Fruit fly (Drosophila melanogaster) whole organism, pupa: ENCODE measurements around the gene CG2926.

Experiments
- CG10348 ChIP-seq: fragments of 200-800 bp; sonication (Bioruptor generic); IDR thresholded peaks from 2 replicates; pipeline ENCODE4 v1.3.6; 2022; ENCODE audit warnings: missing biosample characterization, missing genetic modification characterization
- CG12605 ChIP-seq: fragments of 200-800 bp; sonication (Bioruptor generic); IDR thresholded peaks from 2 replicates; pipeline ENCODE4 v1.3.6; 2022; ENCODE audit warnings: missing biosample characterization, missing genetic modification characterization
- CG13204 ChIP-seq: fragments of 200-800 bp; sonication (Bioruptor generic); optimal IDR thresholded peaks from 2 replicates; lab custom pipeline; 2018; ENCODE audit warnings: missing biosample characterization, mild to moderate bottlenecking, missing genetic modification characterization, moderate library complexity
- CG14655 ChIP-seq: fragments of 200-800 bp; sonication (Bioruptor generic); optimal IDR thresholded peaks from 3 replicates; lab custom pipeline; 2017; ENCODE audit warnings: mild to moderate bottlenecking, missing biosample characterization, missing genetic modification reagents, missing genetic modification characterization
- CG15710 ChIP-seq: fragments of 200-800 bp; sonication (Bioruptor generic); optimal IDR thresholded peaks from 2 replicates; lab custom pipeline; 2018; ENCODE audit warnings: missing biosample characterization, mild to moderate bottlenecking, missing genetic modification characterization, moderate library complexity
- CG17806 ChIP-seq: fragments of 200-800 bp; sonication (Bioruptor generic); optimal IDR thresholded peaks from 2 replicates; lab custom pipeline; 2018; ENCODE audit warnings: missing biosample characterization, mild to moderate bottlenecking, missing genetic modification characterization, moderate library complexity
- CG32121 ChIP-seq: fragments of 200-800 bp; sonication (Bioruptor generic); IDR thresholded peaks from 2 replicates; pipeline ENCODE4 v1.3.6; 2022; ENCODE audit warnings: missing biosample characterization, missing genetic modification characterization
- CG34367 ChIP-seq: fragments of 200-800 bp; sonication (Bioruptor generic); optimal IDR thresholded peaks from 2 replicates; lab custom pipeline; 2018; ENCODE audit warnings: missing biosample characterization, mild to moderate bottlenecking, missing genetic modification characterization
- CG4496 ChIP-seq: fragments of 200-800 bp; sonication (Bioruptor generic); IDR thresholded peaks from 3 replicates; pipeline ENCODE4 v1.3.6; 2022; ENCODE audit warnings: missing biosample characterization, missing genetic modification characterization
- CG8159 ChIP-seq: fragments of 200-800 bp; sonication (Bioruptor generic); optimal IDR thresholded peaks from 3 replicates; lab custom pipeline; 2018; ENCODE audit warnings: missing biosample characterization, mild to moderate bottlenecking, missing genetic modification characterization, moderate library complexity
- CG8301 ChIP-seq: fragments of 200-800 bp; sonication (Bioruptor generic); optimal IDR thresholded peaks from 2 replicates; lab custom pipeline; 2018; ENCODE audit warnings: missing biosample characterization, mild to moderate bottlenecking, missing genetic modification characterization
- CG9948 ChIP-seq: fragments of 200-800 bp; sonication (Bioruptor generic); optimal IDR thresholded peaks from 2 replicates; lab custom pipeline; 2018; ENCODE audit warnings: missing biosample characterization, mild to moderate bottlenecking, missing genetic modification characterization, moderate library complexity
- D1 ChIP-seq: fragments of 200-800 bp; sonication (Bioruptor generic); optimal IDR thresholded peaks from 2 replicates; lab custom pipeline; 2018; ENCODE audit warnings: missing biosample characterization, mild to moderate bottlenecking, missing genetic modification characterization, moderate library complexity
- EcR ChIP-seq: fragments of 200-800 bp; sonication (Bioruptor generic); optimal IDR thresholded peaks from 3 replicates; lab custom pipeline; 2019; ENCODE audit warnings: missing biosample characterization, missing genetic modification characterization, mild to moderate bottlenecking, moderate library complexity, missing genetic modification reagents
- Ets98B ChIP-seq: fragments of 200-800 bp; sonication (Bioruptor generic); IDR thresholded peaks from 2 replicates; pipeline ENCODE4 v1.3.6; 2022; ENCODE audit warnings: missing biosample characterization, missing genetic modification characterization
- Pif1A ChIP-seq: fragments of 200-800 bp; sonication (Bioruptor generic); optimal IDR thresholded peaks from 3 replicates; lab custom pipeline; 2016; ENCODE audit warnings: missing biosample characterization, missing genetic modification characterization
- Pif1B ChIP-seq: fragments of 200-800 bp; sonication (Bioruptor generic); optimal IDR thresholded peaks from 3 replicates; lab custom pipeline; 2016; ENCODE audit warnings: missing biosample characterization, missing genetic modification characterization
- Snoo ChIP-seq: fragments of 200-800 bp; sonication (Bioruptor generic); optimal IDR thresholded peaks from 3 replicates; lab custom pipeline; 2017; ENCODE audit warnings: missing biosample characterization, mild to moderate bottlenecking, missing genetic modification characterization, inconsistent platforms
- fd96Ca ChIP-seq: fragments of 200-800 bp; sonication (Bioruptor generic); IDR thresholded peaks from 3 replicates; pipeline ENCODE4 v1.3.6; 2022; ENCODE audit warnings: missing biosample characterization, missing genetic modification characterization
- gl ChIP-seq: fragments of 200-800 bp; sonication (Bioruptor generic); optimal IDR thresholded peaks from 2 replicates; lab custom pipeline; 2018; ENCODE audit warnings: missing biosample characterization, mild to moderate bottlenecking, missing genetic modification characterization
- rn ChIP-seq: fragments of 200-800 bp; sonication (Bioruptor generic); IDR thresholded peaks from 2 replicates; pipeline ENCODE4 v1.3.6; 2022; ENCODE audit warnings: missing biosample characterization, missing genetic modification characterization

CG2926 gene

DNA sequence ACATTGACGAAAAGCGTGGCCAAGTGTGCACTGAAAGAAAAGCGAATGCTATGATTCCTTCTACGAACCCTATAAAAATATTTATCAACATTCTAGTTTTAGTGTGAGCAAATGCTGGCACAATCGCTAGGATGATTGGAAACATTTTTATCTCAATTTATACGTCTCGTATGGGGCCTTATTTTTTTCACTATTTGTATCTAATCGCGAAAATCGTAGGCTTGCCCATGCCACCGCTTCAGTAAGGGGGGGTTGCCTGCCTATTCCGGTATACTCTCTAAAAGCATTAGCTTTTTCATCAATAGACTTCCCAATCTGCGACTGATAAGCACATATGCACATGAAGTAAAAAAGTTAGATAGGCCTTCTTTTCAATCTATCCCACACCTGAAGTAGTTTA, 22.6 kb downstream of the CG2926 start:
- TF ChIP-seq CG32121 (GFP tag; lab: Robert Waterston, UW) (peak; percentile 87), CG14655 (GFP tag; lab: Kevin White, UChicago) (no peak), CG9948 (tag; lab: Kevin White, UChicago) (no peak), CG4496 (GFP tag; lab: Robert Waterston, UW) (peak; percentile 94), Snoo (tag; lab: Kevin White, UChicago) (peak; percentile 5), CG8301 (tag; lab: Kevin White, UChicago) (no peak), CG12605 (GFP tag; lab: Robert Waterston, UW) (peak; percentile 72), gl (tag; lab: Kevin White, UChicago) (no peak), CG15710 (tag; lab: Kevin White, UChicago) (no peak), rn (GFP tag; lab: Robert Waterston, UW) (peak; percentile 73), Pif1B (GFP tag; lab: Kevin White, UChicago) (no peak), CG13204 (GFP tag; lab: Kevin White, UChicago) (no peak), EcR (GFP tag; lab: Kevin White, UChicago) (no peak), CG8159 (tag; lab: Kevin White, UChicago) (no peak), CG10348 (GFP tag; lab: Robert Waterston, UW) (no peak), CG17806 (tag; lab: Kevin White, UChicago) (peak; percentile 45), Ets98B (peak; percentile 91), Pif1A (GFP tag; lab: Kevin White, UChicago) (no peak), fd96Ca (GFP tag; lab: Robert Waterston, UW) (peak; percentile 90), D1 (tag; lab: Kevin White, UChicago) (no peak), CG34367 (tag; lab: Kevin White, UChicago) (no peak)

- TF ChIP-seq CG34367 (tag; lab: Kevin White, UChicago) (no peak), Ets98B (no peak), CG12605 (GFP tag; lab: Robert Waterston, UW) (no peak), CG8301 (tag; lab: Kevin White, UChicago) (no peak), CG14655 (GFP tag; lab: Kevin White, UChicago) (no peak), CG32121 (GFP tag; lab: Robert Waterston, UW) (no peak), gl (tag; lab: Kevin White, UChicago) (no peak), rn (GFP tag; lab: Robert Waterston, UW) (no peak), CG15710 (tag; lab: Kevin White, UChicago) (no peak), CG9948 (tag; lab: Kevin White, UChicago) (no peak), EcR (GFP tag; lab: Kevin White, UChicago) (no peak), CG17806 (tag; lab: Kevin White, UChicago) (no peak), Pif1B (GFP tag; lab: Kevin White, UChicago) (no peak), Pif1A (GFP tag; lab: Kevin White, UChicago) (no peak), fd96Ca (GFP tag; lab: Robert Waterston, UW) (no peak), CG8159 (tag; lab: Kevin White, UChicago) (no peak), Snoo (tag; lab: Kevin White, UChicago) (no peak)
These were observed 23.4 kb downstream of the CG2926 start, which contains the start of the genes CG14671 and CG12746 for dm6 chr3R:5564775-5565190. Gene CG14671, minus strand, starts transcription at chr3R:5564815. Gene CG12746, plus strand, starts transcription at chr3R:5564865.

DNA sequence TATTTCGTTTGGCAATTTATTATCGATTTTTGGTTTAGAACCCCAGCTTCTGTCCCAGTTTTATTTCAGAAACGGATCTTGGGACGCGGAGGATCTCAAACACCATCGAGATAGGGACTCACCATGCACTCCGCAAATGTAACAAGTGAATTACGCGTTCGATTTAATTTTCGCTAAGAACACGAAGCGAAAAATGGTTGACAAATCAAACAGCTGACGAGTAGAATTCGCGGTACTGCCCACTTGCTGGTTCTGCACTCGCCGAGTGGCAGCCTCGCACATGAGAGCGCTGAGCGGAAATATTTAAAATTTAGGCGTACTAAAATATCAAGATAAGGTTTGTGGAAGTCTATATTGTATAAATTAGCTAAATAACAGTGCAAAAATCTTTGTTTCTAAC, 24.8 kb downstream of the CG2926 start, which contains the start of gene Pi4KIIalpha:
Gene Pi4KIIalpha, minus strand, starts transcription at position 233 of the 400 bp plus-strand sequence.
- TF ChIP-seq fd96Ca (GFP tag; lab: Robert Waterston, UW) (no peak), CG34367 (tag; lab: Kevin White, UChicago) (no peak), CG12605 (GFP tag; lab: Robert Waterston, UW) (no peak), EcR (GFP tag; lab: Kevin White, UChicago) (no peak), rn (GFP tag; lab: Robert Waterston, UW) (no peak), CG4496 (GFP tag; lab: Robert Waterston, UW) (no peak), CG15710 (tag; lab: Kevin White, UChicago) (no peak), CG17806 (tag; lab: Kevin White, UChicago) (no peak)

dm6 chr3R:5562956-5563355, 25.2 kb downstream of the CG2926 start:
- TF ChIP-seq CG17806 (tag; lab: Kevin White, UChicago) = no peak
- no peak for TF ChIP-seq CG8159 (tag; lab: Kevin White, UChicago)
- TF ChIP-seq Pif1B (GFP tag; lab: Kevin White, UChicago) = no peak
- no peak for TF ChIP-seq gl (tag; lab: Kevin White, UChicago)
- no peak for TF ChIP-seq Snoo (tag; lab: Kevin White, UChicago)
- TF ChIP-seq D1 (tag; lab: Kevin White, UChicago) = no peak
- TF ChIP-seq CG32121 (GFP tag; lab: Robert Waterston, UW) = no peak
- no peak for TF ChIP-seq Ets98B
- TF ChIP-seq CG4496 (GFP tag; lab: Robert Waterston, UW) = no peak
- no peak for TF ChIP-seq EcR (GFP tag; lab: Kevin White, UChicago)
- no peak for TF ChIP-seq CG8301 (tag; lab: Kevin White, UChicago)
- TF ChIP-seq rn (GFP tag; lab: Robert Waterston, UW) = no peak
- TF ChIP-seq CG12605 (GFP tag; lab: Robert Waterston, UW) = no peak
- no peak for TF ChIP-seq CG9948 (tag; lab: Kevin White, UChicago)
- TF ChIP-seq CG34367 (tag; lab: Kevin White, UChicago) = no peak
- no peak for TF ChIP-seq CG15710 (tag; lab: Kevin White, UChicago)
- no peak for TF ChIP-seq Pif1A (GFP tag; lab: Kevin White, UChicago)

- TF ChIP-seq CG4496 (GFP tag; lab: Robert Waterston, UW) (0 out of 3 replicates have a peak, but pooled peaks have one; percentile 21), CG34367 (tag; lab: Kevin White, UChicago) (no peak)
These were observed 33.3 kb downstream of the CG2926 start, which contains the start of gene Snm1 for dm6 chr3R:5554852-5555251. Gene Snm1, plus strand, starts transcription at chr3R:5555084.
